Worm (Caenorhabditis elegans): ENCODE data around the gene C11E4.8.

Gene C11E4.8

ce11 chrX:9638825-9639474, 18.7 kb downstream of the C11E4.8 start:
- no peak for TF ChIP-seq ztf-23 (GFP tag; IDR thresholded peaks at IDR 0.05)
- TF ChIP-seq tab-1 (GFP tag; IDR thresholded peaks at IDR 0.05) = no peak
- no peak for TF ChIP-seq med-1 (GFP tag; optimal IDR thresholded peaks at IDR 0.05; ENCODE audit: insufficient read depth)
- no peak for TF ChIP-seq klf-2 (GFP tag; conservative IDR thresholded peaks at IDR 0.05)
- TF ChIP-seq cog-1 (tag; optimal IDR thresholded peaks at IDR 0.05) = no peak
- TF ChIP-seq T22C8.4 (GFP tag; IDR thresholded peaks at IDR 0.05) = no peak
- TF ChIP-seq flt-1 (GFP tag; IDR thresholded peaks at IDR 0.05) = no peak
- TF ChIP-seq ref-1 (GFP tag; conservative IDR thresholded peaks at IDR 0.05) = no peak
- TF ChIP-seq ztf-29 (GFP tag; IDR thresholded peaks at IDR 0.05) = no peak

- TF ChIP-seq ref-1 (GFP tag; conservative IDR thresholded peaks at IDR 0.05) = no peak
- no peak for TF ChIP-seq ztf-23 (GFP tag; IDR thresholded peaks at IDR 0.05)
- TF ChIP-seq T22C8.4 (GFP tag; IDR thresholded peaks at IDR 0.05) = no peak
- no peak for TF ChIP-seq med-1 (GFP tag; optimal IDR thresholded peaks at IDR 0.05; ENCODE audit: insufficient read depth)
- TF ChIP-seq ztf-29 (GFP tag; IDR thresholded peaks at IDR 0.05) = no peak
- no peak for TF ChIP-seq klf-2 (GFP tag; conservative IDR thresholded peaks at IDR 0.05)
- TF ChIP-seq cog-1 (tag; optimal IDR thresholded peaks at IDR 0.05) = no peak
- TF ChIP-seq flt-1 (GFP tag; IDR thresholded peaks at IDR 0.05) = no peak
- TF ChIP-seq tab-1 (GFP tag; IDR thresholded peaks at IDR 0.05) = no peak
Observed at ce11 chrX:9640902-9641301, 20.7 kb downstream of the C11E4.8 start.

ce11 chrX:9642775-9643461, 22.7 kb downstream of the C11E4.8 start:
- TF ChIP-seq ref-1 (GFP tag; conservative IDR thresholded peaks at IDR 0.05) = no peak
- TF ChIP-seq med-1 (GFP tag; optimal IDR thresholded peaks at IDR 0.05; ENCODE audit: insufficient read depth) = no peak
- TF ChIP-seq klf-2 (GFP tag; conservative IDR thresholded peaks at IDR 0.05) = no peak
- no peak for TF ChIP-seq ztf-29 (GFP tag; IDR thresholded peaks at IDR 0.05)
- TF ChIP-seq ztf-23 (GFP tag; IDR thresholded peaks at IDR 0.05) = no peak
- TF ChIP-seq cog-1 (tag; optimal IDR thresholded peaks at IDR 0.05) = no peak
- no peak for TF ChIP-seq tab-1 (GFP tag; IDR thresholded peaks at IDR 0.05)
- no peak for TF ChIP-seq flt-1 (GFP tag; IDR thresholded peaks at IDR 0.05)
- no peak for TF ChIP-seq T22C8.4 (GFP tag; IDR thresholded peaks at IDR 0.05)

ce11 chrX:9648098-9648574, 27.9 kb downstream of the C11E4.8 start, which contains the start of gene F34H10.4:
Gene F34H10.4, plus strand, starts transcription at chrX:9648524.
- no peak for TF ChIP-seq T22C8.4 (GFP tag; IDR thresholded peaks at IDR 0.05)
- TF ChIP-seq tab-1 (GFP tag; IDR thresholded peaks at IDR 0.05) = no peak
- TF ChIP-seq klf-2 (GFP tag; conservative IDR thresholded peaks at IDR 0.05) = no peak
- TF ChIP-seq cog-1 (tag; optimal IDR thresholded peaks at IDR 0.05) = no peak
- TF ChIP-seq ztf-29 (GFP tag; IDR thresholded peaks at IDR 0.05) = no peak
- TF ChIP-seq ztf-23 (GFP tag; IDR thresholded peaks at IDR 0.05) = no peak
- TF ChIP-seq flt-1 (GFP tag; IDR thresholded peaks at IDR 0.05) = no peak
- no peak for TF ChIP-seq ref-1 (GFP tag; conservative IDR thresholded peaks at IDR 0.05)
- TF ChIP-seq med-1 (GFP tag; optimal IDR thresholded peaks at IDR 0.05; ENCODE audit: insufficient read depth) = no peak

- no peak for TF ChIP-seq ztf-23 (GFP tag; IDR thresholded peaks at IDR 0.05)
- TF ChIP-seq flt-1 (GFP tag; IDR thresholded peaks at IDR 0.05) = no peak
- no peak for TF ChIP-seq ztf-29 (GFP tag; IDR thresholded peaks at IDR 0.05)
- no peak for TF ChIP-seq med-1 (GFP tag; optimal IDR thresholded peaks at IDR 0.05; ENCODE audit: insufficient read depth)
- TF ChIP-seq tab-1 (GFP tag; IDR thresholded peaks at IDR 0.05) = no peak
Observed at ce11 chrX:9653016-9653415, 32.8 kb downstream of the C11E4.8 start, which contains the start of gene aex-2. Gene aex-2, minus strand, starts transcription at chrX:9653116.

- no peak for TF ChIP-seq ztf-29 (GFP tag; IDR thresholded peaks at IDR 0.05)
- no peak for TF ChIP-seq klf-2 (GFP tag; conservative IDR thresholded peaks at IDR 0.05)
- no peak for TF ChIP-seq cog-1 (tag; optimal IDR thresholded peaks at IDR 0.05)
- TF ChIP-seq T22C8.4 (GFP tag; IDR thresholded peaks at IDR 0.05) = no peak
- no peak for TF ChIP-seq ztf-23 (GFP tag; IDR thresholded peaks at IDR 0.05)
- TF ChIP-seq tab-1 (GFP tag; IDR thresholded peaks at IDR 0.05) = no peak
- TF ChIP-seq med-1 (GFP tag; optimal IDR thresholded peaks at IDR 0.05; ENCODE audit: insufficient read depth) = no peak
- no peak for TF ChIP-seq ref-1 (GFP tag; conservative IDR thresholded peaks at IDR 0.05)
Observed at ce11 chrX:9653478-9653877, 33.2 kb downstream of the C11E4.8 start.

- TF ChIP-seq ztf-23 (GFP tag; IDR thresholded peaks at IDR 0.05) = no peak
- no peak for TF ChIP-seq cog-1 (tag; optimal IDR thresholded peaks at IDR 0.05)
- TF ChIP-seq ztf-29 (GFP tag; IDR thresholded peaks at IDR 0.05) = no peak
- no peak for TF ChIP-seq med-1 (GFP tag; optimal IDR thresholded peaks at IDR 0.05; ENCODE audit: insufficient read depth)
- no peak for TF ChIP-seq tab-1 (GFP tag; IDR thresholded peaks at IDR 0.05)
- no peak for TF ChIP-seq ref-1 (GFP tag; conservative IDR thresholded peaks at IDR 0.05)
- TF ChIP-seq T22C8.4 (GFP tag; IDR thresholded peaks at IDR 0.05) = no peak
- no peak for TF ChIP-seq klf-2 (GFP tag; conservative IDR thresholded peaks at IDR 0.05)
- TF ChIP-seq flt-1 (GFP tag; IDR thresholded peaks at IDR 0.05) = no peak
Observed at ce11 chrX:9654232-9654631, 34.0 kb downstream of the C11E4.8 start.

- no peak for TF ChIP-seq ztf-29 (GFP tag; IDR thresholded peaks at IDR 0.05)
- TF ChIP-seq ztf-23 (GFP tag; IDR thresholded peaks at IDR 0.05) = no peak
- TF ChIP-seq flt-1 (GFP tag; IDR thresholded peaks at IDR 0.05) = no peak
- TF ChIP-seq ref-1 (GFP tag; conservative IDR thresholded peaks at IDR 0.05) = no peak
- TF ChIP-seq klf-2 (GFP tag; conservative IDR thresholded peaks at IDR 0.05) = no peak
- no peak for TF ChIP-seq med-1 (GFP tag; optimal IDR thresholded peaks at IDR 0.05; ENCODE audit: insufficient read depth)
- TF ChIP-seq cog-1 (tag; optimal IDR thresholded peaks at IDR 0.05) = no peak
- TF ChIP-seq T22C8.4 (GFP tag; IDR thresholded peaks at IDR 0.05) = no peak
- TF ChIP-seq tab-1 (GFP tag; IDR thresholded peaks at IDR 0.05) = no peak
Observed at ce11 chrX:9656772-9657171, 36.5 kb downstream of the C11E4.8 start.

ce11 chrX:9665944-9666343, 45.7 kb downstream of the C11E4.8 start:
- TF ChIP-seq ztf-23 (GFP tag; IDR thresholded peaks at IDR 0.05) = no peak
- TF ChIP-seq cog-1 (tag; optimal IDR thresholded peaks at IDR 0.05) = no peak
- TF ChIP-seq med-1 (GFP tag; optimal IDR thresholded peaks at IDR 0.05; ENCODE audit: insufficient read depth) = no peak
